Fruit fly (Drosophila melanogaster) whole organism: Measurements from ENCODE around the gene CG11263.

Experiments used
- CG8478 ChIP-seq: fragments of >200 bp; optimal IDR thresholded peaks from 2 replicates; lab custom pipeline; 2018; ENCODE audit warnings: inconsistent platforms
- pan ChIP-seq: fragments of >200 bp; optimal IDR thresholded peaks from 2 replicates; lab custom pipeline; 2017
- psq ChIP-seq: fragments of >200 bp; optimal IDR thresholded peaks from 2 replicates; lab custom pipeline; 2017

dm6 chr3L:13006490-13006889 lies at the start of gene CG11263:
- no peak for TF ChIP-seq psq (lab: Kevin White, UChicago)
- no peak for TF ChIP-seq CG8478 (lab: Kevin White, UChicago)
- no peak for TF ChIP-seq pan (lab: Kevin White, UChicago)
